Fruit fly (Drosophila melanogaster): Measurements from ENCODE around the gene CG7990.
A peak's percentile ranks its signal among the peaks of the same experiment; 100 is the strongest.

Gene CG7990

dm6 chrX:19146421-19146952, 55.3 kb downstream of the CG7990 start (continued):
- TF ChIP-seq CG2678 (tag; optimal IDR thresholded peaks at IDR 0.05), result peak; percentile 31
- TF ChIP-seq Ets65A (GFP tag), result peak; percentile 97
- peak; percentile 46 for TF ChIP-seq CG30403 (GFP tag; optimal IDR thresholded peaks at IDR 0.05)
- TF ChIP-seq Blimp-1 (GFP tag; optimal IDR thresholded peaks at IDR 0.05), result peak; percentile 26
- peak; percentile 64 for TF ChIP-seq sens (GFP tag)
- no peak for TF ChIP-seq odd (GFP tag; optimal IDR thresholded peaks at IDR 0.05)
- TF ChIP-seq pros (GFP tag; optimal IDR thresholded peaks at IDR 0.05), result peak; percentile 34
- peak; percentile 66 for TF ChIP-seq crol (GFP tag; IDR thresholded peaks at IDR 0.05)
- TF ChIP-seq eve (GFP tag; optimal IDR thresholded peaks at IDR 0.05), result peak in 1 of 2 experiments; percentile 84
- TF ChIP-seq Dad (GFP tag; optimal IDR thresholded peaks at IDR 0.05), result peak; percentile 53
- no peak for TF ChIP-seq Neu2 (GFP tag; optimal IDR thresholded peaks at IDR 0.05; ENCODE audit: borderline replicate concordance)
- peak; percentile 80 for TF ChIP-seq bab2 (GFP tag; optimal IDR thresholded peaks at IDR 0.05)
- no peak for TF ChIP-seq CG14050 (GFP tag; IDR thresholded peaks at IDR 0.05)
- peak; percentile 12 for TF ChIP-seq CG18262 (tag; optimal IDR thresholded peaks at IDR 0.05)
- TF ChIP-seq CG6765 (GFP tag; optimal IDR thresholded peaks at IDR 0.05), result no peak
- TF ChIP-seq CG11456 (GFP tag; IDR thresholded peaks at IDR 0.05), result no peak
- TF ChIP-seq Xbp1 (GFP tag; optimal IDR thresholded peaks at IDR 0.05), result peak; percentile 40
- peak; percentile 28 for TF ChIP-seq zfh2 (GFP tag; optimal IDR thresholded peaks at IDR 0.05)
- no peak for TF ChIP-seq ato (GFP tag; IDR thresholded peaks at IDR 0.05; ENCODE audit: partially characterized antibody)
- TF ChIP-seq CG7745 (tag; optimal IDR thresholded peaks at IDR 0.05), result no peak
- TF ChIP-seq ttk (GFP tag; IDR thresholded peaks at IDR 0.05), result no peak
- TF ChIP-seq CG10321 (GFP tag; IDR thresholded peaks at IDR 0.05), result peak; percentile 72
- TF ChIP-seq sug (tag; optimal IDR thresholded peaks at IDR 0.05), result peak; percentile 30
- TF ChIP-seq pfk (GFP tag; optimal IDR thresholded peaks at IDR 0.05), result no peak
- peak; percentile 28 for TF ChIP-seq shn (GFP tag; optimal IDR thresholded peaks at IDR 0.05)
- peak; percentile 15; the same call in 1 of the 2 replicates for TF ChIP-seq MBD-R2 (GFP tag; IDR thresholded peaks at IDR 0.05)
- peak; percentile 13 for TF ChIP-seq tio (GFP tag; optimal IDR thresholded peaks at IDR 0.05)
- peak; percentile 22 for TF ChIP-seq Myb (GFP tag; optimal IDR thresholded peaks at IDR 0.05)
- TF ChIP-seq fd96Cb (tag; optimal IDR thresholded peaks at IDR 0.05), result peak; percentile 22
- peak; percentile 14 for TF ChIP-seq CG15269 (tag; optimal IDR thresholded peaks at IDR 0.05)
- TF ChIP-seq CG1792 (GFP tag; optimal IDR thresholded peaks at IDR 0.05), result no peak
- peak; percentile 39; the same call in 1 of the 3 replicates for TF ChIP-seq CG6175 (GFP tag; IDR thresholded peaks at IDR 0.05)
- TF ChIP-seq CG16863 (GFP tag; optimal IDR thresholded peaks at IDR 0.05), result peak; percentile 36
- TF ChIP-seq CG12155 (GFP tag; optimal IDR thresholded peaks at IDR 0.05), result peak; percentile 12
- peak in 1 of 2 experiments; percentile 28 for TF ChIP-seq Eip74EF (GFP tag; optimal IDR thresholded peaks at IDR 0.05)
- peak; percentile 3 for TF ChIP-seq CHES-1-like (GFP tag; optimal IDR thresholded peaks at IDR 0.05)
- TF ChIP-seq fd102C (GFP tag; optimal IDR thresholded peaks at IDR 0.05), result no peak
- TF ChIP-seq HmgZ (tag; optimal IDR thresholded peaks at IDR 0.05), result peak; percentile 8
- TF ChIP-seq HLH3B (GFP tag; IDR thresholded peaks at IDR 0.05), result 0 out of 2 replicates have a peak, but pooled peaks have one; percentile 16
- peak; percentile 6 for TF ChIP-seq Hmr (GFP tag; optimal IDR thresholded peaks at IDR 0.05)
- TF ChIP-seq CG9609 (GFP tag; optimal IDR thresholded peaks at IDR 0.05), result peak; percentile 8
- 0 out of 2 replicates have a peak, but pooled peaks have one; percentile 11 for TF ChIP-seq CG9215 (GFP tag; IDR thresholded peaks at IDR 0.05)
- peak; percentile 33 for TF ChIP-seq Oli (tag; optimal IDR thresholded peaks at IDR 0.05)
- peak; percentile 78 for TF ChIP-seq row (GFP tag; IDR thresholded peaks at IDR 0.05)
- TF ChIP-seq Meics (GFP tag; optimal IDR thresholded peaks at IDR 0.05), result peak; percentile 23
- TF ChIP-seq Deaf1 (tag; optimal IDR thresholded peaks at IDR 0.05), result peak; percentile 29
- TF ChIP-seq CG2120 (GFP tag; optimal IDR thresholded peaks at IDR 0.05), result peak; percentile 47
- TF ChIP-seq CG14014 (GFP tag; IDR thresholded peaks at IDR 0.05), result peak; percentile 67; the same call in 1 of the 2 replicates
- peak; percentile 15 for TF ChIP-seq CG7987 (GFP tag; optimal IDR thresholded peaks at IDR 0.05)
- TF ChIP-seq Pdp1 (GFP tag; optimal IDR thresholded peaks at IDR 0.05), result peak; percentile 12 to 60

All from whole organism, embryonic.